Fruit fly (Drosophila melanogaster): ENCODE measurements around the gene ncm.

Gene ncm

DNA sequence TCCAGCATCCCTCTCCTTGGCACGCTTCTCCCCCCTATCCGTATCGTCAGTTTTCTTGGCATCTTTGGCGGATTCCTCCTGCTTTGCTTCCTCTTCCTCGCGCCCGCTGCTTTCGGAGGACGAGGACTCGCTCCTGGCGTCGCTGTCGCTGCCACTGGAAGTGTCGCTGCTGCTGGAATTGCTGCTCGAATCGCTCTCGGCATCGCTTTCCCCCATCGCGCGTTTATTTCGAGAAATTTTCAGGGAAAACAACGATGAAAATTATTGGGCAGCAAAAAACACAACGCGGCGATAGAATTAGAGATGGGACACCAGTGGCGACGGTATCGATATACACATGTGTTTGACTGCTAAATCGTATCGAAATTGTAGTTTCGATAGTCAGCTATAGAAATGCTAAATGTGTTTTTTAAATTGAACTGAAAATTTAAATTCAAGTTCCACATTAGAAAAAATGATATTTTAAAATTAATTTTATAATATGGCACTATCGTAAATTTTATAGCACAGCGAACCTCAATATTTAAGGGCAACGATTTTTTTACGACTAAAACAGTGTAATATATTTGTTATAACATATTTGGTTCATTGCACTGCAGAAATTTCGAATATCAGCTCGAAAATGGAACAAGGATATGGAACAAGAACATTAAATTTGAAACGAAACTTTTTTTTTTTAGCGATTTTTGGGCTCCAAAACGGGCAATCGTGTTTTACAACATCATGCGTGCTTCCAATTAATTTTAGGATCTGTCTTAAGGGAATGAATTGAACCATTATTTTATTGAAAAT is at the start of gene ncm:
Gene ncm (minus strand): TSS at position 319 of the 792 bp plus-strand sequence.
- no peak for TF ChIP-seq Mes4 (GFP tag; optimal IDR thresholded peaks at IDR 0.05)
- peak; percentile 86 for TF ChIP-seq zen2 (GFP tag; IDR thresholded peaks at IDR 0.05; ENCODE audit: partially characterized antibody)
- TF ChIP-seq CG7745 (tag; optimal IDR thresholded peaks at IDR 0.05), result no peak
- TF ChIP-seq Sox102F (GFP tag; optimal IDR thresholded peaks at IDR 0.05), result no peak
- no peak for TF ChIP-seq CG6272 (GFP tag; IDR thresholded peaks at IDR 0.05)
- peak; percentile 82 for TF ChIP-seq Sry-β (GFP tag; optimal IDR thresholded peaks at IDR 0.05)
- TF ChIP-seq CG4854 (GFP tag; optimal IDR thresholded peaks at IDR 0.05), result no peak
- TF ChIP-seq NC2β (GFP tag; optimal IDR thresholded peaks at IDR 0.05), result no peak
- peak; percentile 86 for TF ChIP-seq bbx (GFP tag; IDR thresholded peaks at IDR 0.05; ENCODE audit: partially characterized antibody)
- TF ChIP-seq HLH4C (GFP tag; IDR thresholded peaks at IDR 0.05; ENCODE audit: partially characterized antibody), result peak; percentile 87
- TF ChIP-seq BtbVII (GFP tag; optimal IDR thresholded peaks at IDR 0.05), result no peak
- no peak for TF ChIP-seq CG11695 (GFP tag; IDR thresholded peaks at IDR 0.05)
- 0 out of 2 replicates have a peak, but pooled peaks have one; percentile 37 for TF ChIP-seq Rfx (GFP tag; IDR thresholded peaks at IDR 0.05)
- peak; percentile 64 for TF ChIP-seq CG14710 (tag; optimal IDR thresholded peaks at IDR 0.05)
- no peak for TF ChIP-seq slp2 (GFP tag; optimal IDR thresholded peaks at IDR 0.05)
- peak; percentile 45 for TF ChIP-seq CG30403 (GFP tag; optimal IDR thresholded peaks at IDR 0.05)
- no peak for TF ChIP-seq CG3065 (GFP tag; optimal IDR thresholded peaks at IDR 0.05)
- TF ChIP-seq CG17568 (GFP tag; optimal IDR thresholded peaks at IDR 0.05), result no peak
- peak; percentile 63 for TF ChIP-seq nerfin-2 (GFP tag; IDR thresholded peaks at IDR 0.05; ENCODE audit: partially characterized antibody)
- TF ChIP-seq Taf1 (GFP tag; IDR thresholded peaks at IDR 0.05), result no peak
- TF ChIP-seq CG4617 (GFP tag; optimal IDR thresholded peaks at IDR 0.05; ENCODE audit: borderline replicate concordance), result peak; percentile 73
- no peak for TF ChIP-seq Ptx1 (GFP tag; IDR thresholded peaks at IDR 0.05)
- TF ChIP-seq CG7271 (tag; optimal IDR thresholded peaks at IDR 0.05), result no peak
- no peak for TF ChIP-seq kah (GFP tag; optimal IDR thresholded peaks at IDR 0.05)
- TF ChIP-seq CG1832 (GFP tag; optimal IDR thresholded peaks at IDR 0.05), result no peak
- TF ChIP-seq CG10462 (GFP tag; optimal IDR thresholded peaks at IDR 0.05), result no peak
- TF ChIP-seq gcm (GFP tag; optimal IDR thresholded peaks at IDR 0.05), result no peak
- TF ChIP-seq CG17912 (GFP tag; optimal IDR thresholded peaks at IDR 0.05), result no peak
- no peak for TF ChIP-seq gt (GFP tag; IDR thresholded peaks at IDR 0.05)
- no peak for TF ChIP-seq zfh2 (GFP tag; optimal IDR thresholded peaks at IDR 0.05)
- no peak for TF ChIP-seq Eip74EF (GFP tag; optimal IDR thresholded peaks at IDR 0.05)
- TF ChIP-seq HLH54F (GFP tag; optimal IDR thresholded peaks at IDR 0.05), result no peak
- no peak for TF ChIP-seq ac (GFP tag; optimal IDR thresholded peaks at IDR 0.05)
- no peak for TF ChIP-seq CG31388 (GFP tag; optimal IDR thresholded peaks at IDR 0.05)
- peak; percentile 69; the same call in 2 of the 3 replicates for TF ChIP-seq CG34422 (GFP tag; IDR thresholded peaks at IDR 0.05)
- TF ChIP-seq fru (optimal IDR thresholded peaks at IDR 0.05), result no peak
- peak; percentile 7 for TF ChIP-seq ind (GFP tag; optimal IDR thresholded peaks at IDR 0.05)
- no peak for TF ChIP-seq Poxn (GFP tag; IDR thresholded peaks at IDR 0.05)
- TF ChIP-seq disco-r (GFP tag; optimal IDR thresholded peaks at IDR 0.05), result no peak
- TF ChIP-seq crol (GFP tag; IDR thresholded peaks at IDR 0.05), result 0 out of 2 replicates have a peak, but pooled peaks have one; percentile 22
- no peak for TF ChIP-seq corto (GFP tag; optimal IDR thresholded peaks at IDR 0.05)
- no peak for TF ChIP-seq Xrp1 (GFP tag; IDR thresholded peaks at IDR 0.05)
- TF ChIP-seq Lhr (GFP tag; optimal IDR thresholded peaks at IDR 0.05), result peak; percentile 11
- no peak for TF ChIP-seq CG3407 (GFP tag; optimal IDR thresholded peaks at IDR 0.05)
- TF ChIP-seq nom (GFP tag; optimal IDR thresholded peaks at IDR 0.05), result no peak
- no peak for TF ChIP-seq CG10431 (GFP tag; optimal IDR thresholded peaks at IDR 0.05)
- TF ChIP-seq CHES-1-like (GFP tag; optimal IDR thresholded peaks at IDR 0.05), result peak; percentile 23
- no peak for TF ChIP-seq ro (GFP tag; IDR thresholded peaks at IDR 0.05)
- TF ChIP-seq sr (GFP tag; IDR thresholded peaks at IDR 0.05), result no peak

All from whole organism, embryonic.